Worm (Caenorhabditis elegans) whole organism, L2 larva: Measurements from ENCODE around the gene clec-72.
"Not testable (repeated sequence)": the region's sequence is repeated elsewhere in the genome, so short reads cannot be mapped to it uniquely, and the experiment has no call there.

Experiments
- F13H6.1 ChIP-seq: sonication (generic microtip); optimal IDR thresholded peaks from 2 replicates; lab custom pipeline; 2016; ENCODE audit warnings: missing genetic modification characterization, missing compliant biosample characterization
- R02D3.7 ChIP-seq: fragments of 150-350 bp; optimal IDR thresholded peaks from 2 replicates; lab custom pipeline; 2014; ENCODE audit warnings: missing biosample characterization, missing genetic modification characterization
- alr-1 ChIP-seq: fragments of 150-350 bp; optimal IDR thresholded peaks from 2 replicates; lab custom pipeline; 2014; ENCODE audit warnings: missing biosample characterization, missing genetic modification characterization
- aly-2 ChIP-seq: fragments of 150-350 bp; optimal IDR thresholded peaks from 2 replicates; lab custom pipeline; 2014; ENCODE audit warnings: missing biosample characterization, missing genetic modification characterization
- blmp-1 ChIP-seq: sonication (generic microtip); optimal IDR thresholded peaks from 2 replicates; lab custom pipeline; 2017; ENCODE audit warnings: missing genetic modification characterization, mild to moderate bottlenecking, missing compliant biosample characterization, antibody characterized with exemption, moderate library complexity; ENCODE audit not compliant: insufficient read depth
- ceh-82 ChIP-seq: fragments of 150-350 bp; optimal IDR thresholded peaks from 2 replicates; lab custom pipeline; 2014; ENCODE audit warnings: missing biosample characterization, missing genetic modification characterization
- crh-2 ChIP-seq: sonication (generic microtip); optimal IDR thresholded peaks from 2 replicates; lab custom pipeline; 2017; ENCODE audit warnings: missing biosample characterization, missing genetic modification characterization
- dmd-4 ChIP-seq: sonication (generic microtip); optimal IDR thresholded peaks from 2 replicates; lab custom pipeline; 2017; ENCODE audit warnings: missing biosample characterization, missing genetic modification characterization
- elt-1 ChIP-seq: fragments of 150-350 bp; optimal IDR thresholded peaks from 2 replicates; lab custom pipeline; 2014; ENCODE audit warnings: missing biosample characterization, missing genetic modification characterization
- elt-3 ChIP-seq: sonication (generic microtip); optimal IDR thresholded peaks from 2 replicates; lab custom pipeline; 2017; ENCODE audit warnings: missing biosample characterization, missing genetic modification characterization
- fos-1 ChIP-seq: fragments of 150-350 bp; optimal IDR thresholded peaks from 2 replicates; lab custom pipeline; 2014; ENCODE audit warnings: missing biosample characterization, missing genetic modification characterization
- gmeb-1 ChIP-seq: fragments of 150-350 bp; optimal IDR thresholded peaks from 2 replicates; lab custom pipeline; 2014; ENCODE audit warnings: missing biosample characterization, missing genetic modification characterization
- lin-11 ChIP-seq: fragments of 150-350 bp; sonication (generic microtip); optimal IDR thresholded peaks from 2 replicates; lab custom pipeline; 2014; ENCODE audit warnings: missing biosample characterization, missing genetic modification characterization, inconsistent platforms, mixed read lengths
- lin-13 ChIP-seq: fragments of 150-350 bp; optimal IDR thresholded peaks from 2 replicates; lab custom pipeline; 2014; ENCODE audit warnings: missing biosample characterization, missing genetic modification reagents, missing genetic modification characterization
- lin-39 ChIP-seq: fragments of 150-350 bp; optimal IDR thresholded peaks from 2 replicates; lab custom pipeline; 2014; ENCODE audit warnings: missing biosample characterization, missing genetic modification reagents, missing genetic modification characterization
- mab-5 ChIP-seq: fragments of 150-350 bp; optimal IDR thresholded peaks from 2 replicates; lab custom pipeline; 2014; ENCODE audit warnings: missing biosample characterization, missing genetic modification characterization
- mbf-1 ChIP-seq: sonication (generic microtip); optimal IDR thresholded peaks from 2 replicates; lab custom pipeline; 2017; ENCODE audit warnings: missing biosample characterization, missing genetic modification characterization
- mdl-1 ChIP-seq, 2 experiments: fragments of 150-350 bp in 1 of 2; sonication (generic microtip) in 1 of 2; optimal IDR thresholded peaks; 2 replicates each; lab custom pipeline; 2017; ENCODE audit warnings: missing biosample characterization in 2 of 2, missing genetic modification characterization in 2 of 2
- nhr-10 ChIP-seq: sonication (generic microtip); optimal IDR thresholded peaks from 2 replicates; lab custom pipeline; 2017; ENCODE audit warnings: missing biosample characterization, missing genetic modification characterization
- nhr-11 ChIP-seq: fragments of 150-350 bp; optimal IDR thresholded peaks from 2 replicates; lab custom pipeline; 2014; ENCODE audit warnings: missing biosample characterization, missing genetic modification characterization
- nhr-12 ChIP-seq: fragments of 150-350 bp; optimal IDR thresholded peaks from 2 replicates; lab custom pipeline; 2014; ENCODE audit warnings: missing biosample characterization, missing genetic modification characterization
- nhr-129 ChIP-seq: fragments of 150-350 bp; optimal IDR thresholded peaks from 2 replicates; lab custom pipeline; 2014; ENCODE audit warnings: missing biosample characterization, missing genetic modification characterization
- nhr-21 ChIP-seq: fragments of 150-350 bp; optimal IDR thresholded peaks from 2 replicates; lab custom pipeline; 2014; ENCODE audit warnings: missing biosample characterization, missing genetic modification characterization
- nhr-237 ChIP-seq: fragments of 150-350 bp; optimal IDR thresholded peaks from 2 replicates; lab custom pipeline; 2014; ENCODE audit warnings: missing biosample characterization, missing genetic modification characterization
- nhr-25 ChIP-seq: fragments of 150-350 bp; sonication (generic microtip); optimal IDR thresholded peaks from 3 replicates; lab custom pipeline; 2014; ENCODE audit warnings: missing biosample characterization, missing genetic modification characterization
- nhr-6 ChIP-seq: fragments of 150-350 bp; optimal IDR thresholded peaks from 2 replicates; lab custom pipeline; 2014; ENCODE audit warnings: missing biosample characterization, missing genetic modification characterization
- nhr-77 ChIP-seq: fragments of 150-350 bp; optimal IDR thresholded peaks from 2 replicates; lab custom pipeline; 2014; ENCODE audit warnings: missing biosample characterization, missing genetic modification characterization
- peb-1 ChIP-seq: fragments of 150-350 bp; optimal IDR thresholded peaks from 2 replicates; lab custom pipeline; 2014; ENCODE audit warnings: missing biosample characterization, missing genetic modification characterization
- sem-4 ChIP-seq: fragments of 150-350 bp; optimal IDR thresholded peaks from 2 replicates; lab custom pipeline; 2014; ENCODE audit warnings: missing biosample characterization, missing genetic modification reagents, missing genetic modification characterization
- sma-3 ChIP-seq: sonication (generic microtip); optimal IDR thresholded peaks from 2 replicates; lab custom pipeline; 2016; ENCODE audit warnings: missing genetic modification reagents, missing genetic modification characterization, missing compliant biosample characterization
- sma-9 ChIP-seq, 2 experiments: fragments of 150-350 bp in 1 of 2; sonication (generic microtip) in 1 of 2; optimal IDR thresholded peaks; 2 replicates each; lab custom pipeline; 2014 to 2016; ENCODE audit warnings: missing genetic modification characterization in 2 of 2, mild to moderate bottlenecking in 1 of 2, missing biosample characterization in 1 of 2, missing compliant biosample characterization in 1 of 2, missing genetic modification reagents in 1 of 2, moderate library complexity in 1 of 2
- snpc-4 ChIP-seq: fragments of 150-350 bp; optimal IDR thresholded peaks from 2 replicates; lab custom pipeline; 2014; ENCODE audit warnings: missing biosample characterization, missing genetic modification characterization
- unc-39 ChIP-seq: fragments of 150-350 bp; optimal IDR thresholded peaks from 2 replicates; lab custom pipeline; 2014; ENCODE audit warnings: missing biosample characterization, missing genetic modification characterization
- unc-55 ChIP-seq: fragments of 150-350 bp; sonication (generic microtip); optimal IDR thresholded peaks from 3 replicates; lab custom pipeline; 2014; ENCODE audit warnings: missing biosample characterization, missing genetic modification reagents, missing genetic modification characterization
- unc-62 ChIP-seq: fragments of 150-350 bp; optimal IDR thresholded peaks from 2 replicates; lab custom pipeline; 2014; ENCODE audit warnings: missing biosample characterization, missing genetic modification reagents, missing genetic modification characterization
- zag-1 ChIP-seq: fragments of 150-350 bp; optimal IDR thresholded peaks from 2 replicates; lab custom pipeline; 2014; ENCODE audit warnings: missing biosample characterization, missing genetic modification characterization
- ztf-1 ChIP-seq: fragments of 200-800 bp; sonication (Bioruptor generic); conservative IDR thresholded peaks from 2 replicates; pipeline ENCODE4 v1.3.6; 2022; ENCODE audit warnings: missing genetic modification characterization, missing compliant biosample characterization
- ztf-4 ChIP-seq: fragments of 150-350 bp; optimal IDR thresholded peaks from 2 replicates; lab custom pipeline; 2014; ENCODE audit warnings: missing biosample characterization, missing genetic modification characterization

Gene clec-72

ce11 chrIV:3919506-3919905, 25.1 kb upstream of the clec-72 start, which contains the start of gene srz-19:
TSS of gene srz-19 (plus strand) at chrIV:3919806.
- no peak for TF ChIP-seq nhr-237 (tag; lab: Kevin White, UChicago)
- TF ChIP-seq nhr-21 (tag; lab: Kevin White, UChicago): no peak
- no peak for TF ChIP-seq zag-1
- no peak for TF ChIP-seq lin-39 (tag; lab: Kevin White, UChicago)
- no peak for TF ChIP-seq mdl-1 (tag; optimal IDR thresholded peaks at IDR 0.05; lab: Kevin White, UChicago)
- no peak for TF ChIP-seq nhr-12 (tag; lab: Kevin White, UChicago)
- TF ChIP-seq mab-5 (tag; lab: Kevin White, UChicago): no peak
- no peak for TF ChIP-seq fos-1 (tag; lab: Kevin White, UChicago)
- TF ChIP-seq snpc-4 (tag; lab: Kevin White, UChicago): no peak
- no peak for TF ChIP-seq nhr-10
- no peak for TF ChIP-seq gmeb-1
- TF ChIP-seq ztf-1 (GFP tag; lab: Robert Waterston, UW): no peak
- TF ChIP-seq nhr-77 (tag; lab: Kevin White, UChicago): no peak
- no peak for TF ChIP-seq ceh-82
- TF ChIP-seq sem-4: no peak
- TF ChIP-seq elt-1 (tag; lab: Kevin White, UChicago): no peak
- no peak for TF ChIP-seq unc-55
- no peak for TF ChIP-seq nhr-129 (tag; lab: Kevin White, UChicago)
- no peak for TF ChIP-seq crh-2 (tag; lab: Kevin White, UChicago)
- TF ChIP-seq elt-3: no peak

ce11 chrIV:3921898-3922297, 22.7 kb upstream of the clec-72 start, which contains the start of gene clec-67:
TSS of gene clec-67 (plus strand) at chrIV:3922165.
- TF ChIP-seq sma-9 (GFP tag; optimal IDR thresholded peaks at IDR 0.05; lab: Kevin White, UChicago) (peak; percentile 40), sma-9 (tag; optimal IDR thresholded peaks at IDR 0.05; lab: Kevin White, UChicago) (no peak), fos-1 (tag; lab: Kevin White, UChicago) (peak; percentile 79), elt-1 (tag; lab: Kevin White, UChicago) (no peak)

- TF ChIP-seq crh-2 (tag; lab: Kevin White, UChicago) (no peak), blmp-1 (no peak), nhr-25 (tag; lab: Kevin White, UChicago) (no peak), R02D3.7 (tag; lab: Kevin White, UChicago) (no peak), unc-55 (no peak), elt-3 (no peak), unc-62 (GFP tag; lab: Kevin White, UChicago) (no peak), mdl-1 (tag; optimal IDR thresholded peaks at IDR 0.05; lab: Kevin White, UChicago) (no peak)
These were observed 18.5 kb upstream of the clec-72 start, which contains the start of gene clec-68 for ce11 chrIV:3926117-3926516. TSS of gene clec-68 (plus strand) at chrIV:3926417.

- not testable (repeated sequence) for TF ChIP-seq sma-3 (GFP tag; lab: Kevin White, UChicago); F13H6.1 (tag; lab: Kevin White, UChicago); nhr-11 (tag; lab: Kevin White, UChicago)
These were observed 12.2 kb upstream of the clec-72 start, which contains the start of gene clec-70 for ce11 chrIV:3932408-3932807. TSS of gene clec-70 (plus strand) at chrIV:3932708.

- TF ChIP-seq lin-11 (no peak), nhr-129 (tag; lab: Kevin White, UChicago) (no peak), sma-3 (GFP tag; lab: Kevin White, UChicago) (no peak), elt-1 (tag; lab: Kevin White, UChicago) (no peak), mbf-1 (tag; lab: Kevin White, UChicago) (no peak), lin-39 (tag; lab: Kevin White, UChicago) (no peak), aly-2 (no peak)
These were observed 7.5 kb upstream of the clec-72 start, which contains the start of gene clec-71 for ce11 chrIV:3937097-3937496. TSS of gene clec-71 (plus strand) at chrIV:3937458.

- TF ChIP-seq nhr-6 (tag; lab: Kevin White, UChicago) (no peak), alr-1 (tag; lab: Kevin White, UChicago) (no peak), unc-39 (no peak), ceh-82 (no peak), unc-62 (GFP tag; lab: Kevin White, UChicago) (no peak), dmd-4 (tag; lab: Kevin White, UChicago) (no peak), lin-13 (GFP tag; lab: Kevin White, UChicago) (no peak), nhr-129 (tag; lab: Kevin White, UChicago) (no peak), nhr-10 (no peak), peb-1 (tag; lab: Kevin White, UChicago) (no peak), nhr-237 (tag; lab: Kevin White, UChicago) (no peak), ztf-4 (no peak), elt-3 (no peak), nhr-25 (tag; lab: Kevin White, UChicago) (no peak), sma-3 (GFP tag; lab: Kevin White, UChicago) (no peak), zag-1 (no peak), snpc-4 (tag; lab: Kevin White, UChicago) (no peak)
- TF ChIP-seq, all 48 proteins: peak for 0
These were observed 2.8 kb upstream of the clec-72 start, which contains the start of gene clec-174 for ce11 chrIV:3941658-3942328. TSS of gene clec-174 (minus strand) at chrIV:3941708.
